Fruit fly (Drosophila melanogaster) whole organism, embryonic: Measurements from ENCODE around the gene CG31805.

Experiments
- CG10267 ChIP-seq: fragments of 200-800 bp; sonication (Bioruptor generic); optimal IDR thresholded peaks from 2 replicates; lab custom pipeline; 2018; ENCODE audit warnings: missing biosample characterization, mild to moderate bottlenecking, missing genetic modification characterization, moderate library complexity
- CG13287 ChIP-seq: fragments of 200-800 bp; sonication (Bioruptor generic); IDR thresholded peaks from 2 replicates; pipeline ENCODE4 v1.3.6; 2022; ENCODE audit warnings: missing biosample characterization, missing genetic modification characterization; ENCODE audit not compliant: partially characterized antibody
- CG15696 ChIP-seq: fragments of 200-800 bp; sonication (Bioruptor generic); optimal IDR thresholded peaks from 2 replicates; lab custom pipeline; 2019; ENCODE audit warnings: missing biosample characterization, mild to moderate bottlenecking, missing genetic modification characterization, moderate library complexity
- CG2889 ChIP-seq: fragments of 200-800 bp; sonication (Bioruptor generic); IDR thresholded peaks from 3 replicates; pipeline ENCODE4 v1.3.6; 2022; ENCODE audit warnings: missing biosample characterization, missing genetic modification characterization
- CG32767 ChIP-seq: fragments of 200-800 bp; sonication (Bioruptor generic); IDR thresholded peaks from 2 replicates; pipeline ENCODE4 v1.3.6; 2022; ENCODE audit warnings: missing biosample characterization, missing genetic modification characterization
- CG34376 ChIP-seq: fragments of 200-800 bp; sonication (Bioruptor generic); optimal IDR thresholded peaks from 2 replicates; lab custom pipeline; 2018; ENCODE audit warnings: missing biosample characterization, mild to moderate bottlenecking, missing genetic modification characterization
- CG6175 ChIP-seq: fragments of 200-800 bp; sonication (Bioruptor generic); IDR thresholded peaks from 3 replicates; pipeline ENCODE4 v1.3.6; 2022; ENCODE audit warnings: missing biosample characterization, missing genetic modification characterization
- CG6272 ChIP-seq: fragments of 200-800 bp; sonication (Bioruptor generic); IDR thresholded peaks from 2 replicates; pipeline ENCODE4 v1.3.6; 2022; ENCODE audit warnings: missing biosample characterization, missing genetic modification characterization
- CG6654 ChIP-seq: fragments of 200-800 bp; sonication (Bioruptor generic); optimal IDR thresholded peaks from 2 replicates; lab custom pipeline; 2017; ENCODE audit warnings: missing biosample characterization, mild to moderate bottlenecking, missing genetic modification characterization
- CG6854 ChIP-seq: fragments of 200-800 bp; sonication (Bioruptor generic); optimal IDR thresholded peaks from 3 replicates; lab custom pipeline; 2017; ENCODE audit warnings: missing biosample characterization, mild to moderate bottlenecking, missing genetic modification characterization
- CG7357 ChIP-seq: fragments of 200-800 bp; sonication (Bioruptor generic); IDR thresholded peaks from 3 replicates; pipeline ENCODE4 v1.3.6; 2022; ENCODE audit warnings: missing biosample characterization, missing genetic modification characterization
- CG8089 ChIP-seq: fragments of 200-800 bp; sonication (Bioruptor generic); optimal IDR thresholded peaks from 3 replicates; lab custom pipeline; 2016; ENCODE audit warnings: missing biosample characterization, missing genetic modification characterization
- CG9797 ChIP-seq: fragments of 200-800 bp; sonication (Bioruptor generic); optimal IDR thresholded peaks from 3 replicates; lab custom pipeline; 2018; ENCODE audit warnings: missing biosample characterization, mild to moderate bottlenecking, missing genetic modification characterization
- CHES-1-like ChIP-seq: fragments of 200-800 bp; sonication (Bioruptor generic); optimal IDR thresholded peaks from 2 replicates; lab custom pipeline; 2016; ENCODE audit warnings: missing biosample characterization, missing genetic modification characterization
- CoRest ChIP-seq: fragments of 200-800 bp; sonication (Bioruptor generic); optimal IDR thresholded peaks from 3 replicates; lab custom pipeline; 2018; ENCODE audit warnings: missing biosample characterization, mild to moderate bottlenecking, missing genetic modification characterization, moderate library complexity
- CrebB ChIP-seq: fragments of 200-800 bp; sonication (Bioruptor generic); optimal IDR thresholded peaks from 3 replicates; lab custom pipeline; 2018; ENCODE audit warnings: missing biosample characterization, mild to moderate bottlenecking, missing genetic modification characterization
- Dad ChIP-seq: fragments of 200-800 bp; sonication (Bioruptor generic); optimal IDR thresholded peaks from 3 replicates; lab custom pipeline; 2016; ENCODE audit warnings: missing biosample characterization, missing genetic modification characterization
- Dp ChIP-seq: fragments of 200-800 bp; sonication (Bioruptor generic); optimal IDR thresholded peaks from 2 replicates; lab custom pipeline; 2018; ENCODE audit warnings: missing biosample characterization, mild to moderate bottlenecking, missing genetic modification characterization, moderate library complexity
- E2f2 ChIP-seq: fragments of 200-800 bp; sonication (Bioruptor generic); IDR thresholded peaks from 2 replicates; pipeline ENCODE4 v1.3.6; 2022; ENCODE audit warnings: missing biosample characterization, missing genetic modification characterization
- Ets97D ChIP-seq: fragments of 200-800 bp; sonication (Bioruptor generic); optimal IDR thresholded peaks from 3 replicates; lab custom pipeline; 2016; ENCODE audit warnings: missing biosample characterization, missing genetic modification characterization
- GATAe ChIP-seq: fragments of 200-800 bp; sonication (Bioruptor generic); conservative IDR thresholded peaks from 2 replicates; pipeline ENCODE4 v1.3.6; 2022; ENCODE audit warnings: missing biosample characterization, missing genetic modification characterization
- HLHmδ ChIP-seq: fragments of 200-800 bp; sonication (Bioruptor generic); optimal IDR thresholded peaks from 2 replicates; lab custom pipeline; 2018; ENCODE audit warnings: missing biosample characterization, mild to moderate bottlenecking, missing genetic modification characterization, moderate library complexity
- HmgZ ChIP-seq: fragments of 200-800 bp; sonication (Bioruptor generic); optimal IDR thresholded peaks from 2 replicates; lab custom pipeline; 2018; ENCODE audit warnings: missing biosample characterization, mild to moderate bottlenecking, missing genetic modification characterization
- Hmx ChIP-seq: fragments of 200-800 bp; sonication (Bioruptor generic); optimal IDR thresholded peaks from 2 replicates; lab custom pipeline; 2016; ENCODE audit warnings: missing biosample characterization, missing genetic modification characterization
- Lim3 ChIP-seq: fragments of 200-800 bp; sonication (Bioruptor generic); IDR thresholded peaks from 2 replicates; pipeline ENCODE4 v1.3.6; 2022; ENCODE audit warnings: missing biosample characterization, missing genetic modification characterization
- MBD-R2 ChIP-seq: fragments of 200-800 bp; sonication (Bioruptor generic); IDR thresholded peaks from 2 replicates; pipeline ENCODE4 v1.3.6; 2022; ENCODE audit warnings: missing biosample characterization, missing genetic modification characterization
- Max ChIP-seq: fragments of 200-800 bp; sonication (Bioruptor generic); optimal IDR thresholded peaks from 2 replicates; lab custom pipeline; 2016; ENCODE audit warnings: missing biosample characterization, mild to moderate bottlenecking, missing genetic modification characterization
- Opbp ChIP-seq: fragments of 200-800 bp; sonication (Bioruptor generic); IDR thresholded peaks from 3 replicates; pipeline ENCODE4 v1.3.6; 2022; ENCODE audit warnings: missing biosample characterization, missing genetic modification characterization; ENCODE audit not compliant: partially characterized antibody
- az2 ChIP-seq: fragments of 200-800 bp; sonication (Bioruptor generic); optimal IDR thresholded peaks from 3 replicates; lab custom pipeline; 2016; ENCODE audit warnings: missing biosample characterization, missing genetic modification characterization
- chinmo ChIP-seq: fragments of 200-800 bp; sonication (Bioruptor generic); IDR thresholded peaks from 4 replicates; pipeline ENCODE4 v1.3.6; 2022; ENCODE audit warnings: missing biosample characterization, missing genetic modification characterization; ENCODE audit not compliant: partially characterized antibody
- dm ChIP-seq: fragments of 200-800 bp; sonication (Bioruptor generic); optimal IDR thresholded peaks from 3 replicates; lab custom pipeline; 2016; ENCODE audit warnings: missing biosample characterization, missing genetic modification characterization
- exex ChIP-seq: fragments of 200-800 bp; sonication (Bioruptor generic); optimal IDR thresholded peaks from 4 replicates; lab custom pipeline; 2018; ENCODE audit warnings: missing biosample characterization, mild to moderate bottlenecking, missing genetic modification characterization, moderate library complexity
- gfzf ChIP-seq: fragments of 200-800 bp; sonication (Bioruptor generic); optimal IDR thresholded peaks from 2 replicates; lab custom pipeline; 2016; ENCODE audit warnings: missing biosample characterization, mild to moderate bottlenecking, missing genetic modification characterization, moderate library complexity
- gt ChIP-seq: fragments of 200-800 bp; sonication (Bioruptor generic); IDR thresholded peaks from 2 replicates; pipeline ENCODE4 v1.3.6; 2022; ENCODE audit warnings: missing biosample characterization, missing genetic modification characterization
- maf-S ChIP-seq: fragments of 200-800 bp; sonication (Bioruptor generic); optimal IDR thresholded peaks from 2 replicates; lab custom pipeline; 2016; ENCODE audit warnings: missing biosample characterization, missing genetic modification characterization
- nau ChIP-seq: fragments of 200-800 bp; sonication (Bioruptor generic); optimal IDR thresholded peaks from 3 replicates; lab custom pipeline; 2017; ENCODE audit warnings: missing biosample characterization, mild to moderate bottlenecking, missing genetic modification characterization, missing genetic modification reagents
- pnt ChIP-seq: fragments of 200-800 bp; sonication (Bioruptor generic); optimal IDR thresholded peaks from 3 replicates; lab custom pipeline; 2016; ENCODE audit warnings: missing biosample characterization, missing genetic modification characterization
- pzg ChIP-seq: fragments of 200-800 bp; sonication (Bioruptor generic); optimal IDR thresholded peaks from 3 replicates; lab custom pipeline; 2018; ENCODE audit warnings: missing biosample characterization, mild to moderate bottlenecking, missing genetic modification characterization, moderate library complexity
- so ChIP-seq: fragments of 200-800 bp; sonication (Bioruptor generic); IDR thresholded peaks from 3 replicates; pipeline ENCODE4 v1.3.6; 2022; ENCODE audit warnings: missing biosample characterization, missing genetic modification characterization
- stwl ChIP-seq: fragments of 200-800 bp; sonication (Bioruptor generic); optimal IDR thresholded peaks from 3 replicates; lab custom pipeline; 2018; ENCODE audit warnings: missing biosample characterization, mild to moderate bottlenecking, missing genetic modification characterization, moderate library complexity

CG31805 gene

dm6 chr2L:16910177-16910576, 9.9 kb upstream of the CG31805 start, which contains the start of gene ApepP:
TSS of gene ApepP (minus strand) at chr2L:16910418.
- peak; percentile 73 for TF ChIP-seq Dp
- TF ChIP-seq az2 (GFP tag; lab: Kevin White, UChicago): no peak
- TF ChIP-seq CG6854 (GFP tag; lab: Kevin White, UChicago): peak; percentile 21
- peak; percentile 55 for TF ChIP-seq pzg (GFP tag; lab: Kevin White, UChicago)
- TF ChIP-seq exex (tag; lab: Kevin White, UChicago): peak; percentile 83
- peak; percentile 34; the same call in 1 of the 2 replicates for TF ChIP-seq GATAe (GFP tag; lab: Robert Waterston, UW)
- peak; percentile 22; the same call in 1 of the 2 replicates for TF ChIP-seq MBD-R2 (GFP tag; lab: Robert Waterston, UW)
- TF ChIP-seq CG13287 (GFP tag; lab: Robert Waterston, UW): no peak
- peak; percentile 73 for TF ChIP-seq gfzf (GFP tag; lab: Kevin White, UChicago)
- peak; percentile 82 for TF ChIP-seq E2f2 (GFP tag; lab: Robert Waterston, UW)
- no peak for TF ChIP-seq chinmo (GFP tag; lab: Robert Waterston, UW)
- peak; percentile 74 for TF ChIP-seq CG6654 (GFP tag; lab: Kevin White, UChicago)
- TF ChIP-seq CG34376 (GFP tag; lab: Kevin White, UChicago): peak; percentile 39
- peak; percentile 44 for TF ChIP-seq CG9797
- TF ChIP-seq dm: no peak
- TF ChIP-seq stwl: peak; percentile 11
- no peak for TF ChIP-seq CHES-1-like
- TF ChIP-seq CG32767 (GFP tag; lab: Robert Waterston, UW): no peak
- peak; percentile 28 for TF ChIP-seq HmgZ (tag; lab: Kevin White, UChicago)
- TF ChIP-seq CrebB (tag; lab: Kevin White, UChicago): peak; percentile 4
- TF ChIP-seq, all 482 proteins: peak for 14

dm6 chr2L:16909290-16909689, 9.0 kb upstream of the CG31805 start:
- TF ChIP-seq so (GFP tag; lab: Robert Waterston, UW) (no peak), Dad (no peak), CG10267 (no peak), CG6272 (GFP tag; lab: Robert Waterston, UW) (no peak), CG2889 (GFP tag; lab: Robert Waterston, UW) (no peak), gt (GFP tag; lab: Robert Waterston, UW) (no peak), maf-S (no peak), HLHmδ (GFP tag; lab: Kevin White, UChicago) (no peak), CG15696 (tag; lab: Kevin White, UChicago) (no peak), Hmx (GFP tag; lab: Kevin White, UChicago) (no peak), pnt (GFP tag; lab: Kevin White, UChicago) (no peak), CG7357 (no peak), Opbp (GFP tag; lab: Robert Waterston, UW) (no peak), Lim3 (GFP tag; lab: Robert Waterston, UW) (no peak), CoRest (tag; lab: Kevin White, UChicago) (no peak), CG8089 (no peak), Ets97D (GFP tag; lab: Kevin White, UChicago) (no peak), nau (GFP tag; lab: Kevin White, UChicago) (no peak), CG6175 (GFP tag; lab: Robert Waterston, UW) (no peak), Max (GFP tag; lab: Kevin White, UChicago) (no peak)
